Fruit fly (Drosophila melanogaster): Measurements from ENCODE around the gene Chd3.
"Not testable (repeated sequence)": the region's sequence is repeated elsewhere in the genome, so short reads cannot be mapped to it uniquely, and the experiment has no call there.

DNA sequence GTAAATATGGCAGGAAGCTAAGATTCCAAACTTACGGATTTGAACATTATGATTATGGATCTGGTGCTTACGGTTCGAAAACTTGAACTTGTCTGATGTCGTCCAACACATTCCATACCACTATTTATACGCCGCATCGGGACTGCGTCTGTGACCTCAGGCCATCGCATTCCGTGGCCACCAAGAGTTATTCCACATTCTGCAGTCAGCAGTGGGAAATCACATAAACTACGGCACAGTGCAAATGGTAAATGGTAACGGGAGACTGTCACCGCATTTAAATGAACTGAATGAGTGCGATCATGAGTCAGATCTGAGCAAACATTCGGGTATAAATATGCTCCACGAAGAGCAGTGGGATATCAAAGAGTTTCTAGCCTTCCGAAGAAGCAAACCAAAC, 28.5 kb downstream of the Chd3 start, which contains the start of the genes CG18294 and CG32213:
- not testable (repeated sequence) for TF ChIP-seq bab1, toe (GFP tag; optimal IDR thresholded peaks at IDR 0.05)
